Fruit fly (Drosophila melanogaster): ENCODE results near the gene CG13639.

The CG13639 gene

DNA sequence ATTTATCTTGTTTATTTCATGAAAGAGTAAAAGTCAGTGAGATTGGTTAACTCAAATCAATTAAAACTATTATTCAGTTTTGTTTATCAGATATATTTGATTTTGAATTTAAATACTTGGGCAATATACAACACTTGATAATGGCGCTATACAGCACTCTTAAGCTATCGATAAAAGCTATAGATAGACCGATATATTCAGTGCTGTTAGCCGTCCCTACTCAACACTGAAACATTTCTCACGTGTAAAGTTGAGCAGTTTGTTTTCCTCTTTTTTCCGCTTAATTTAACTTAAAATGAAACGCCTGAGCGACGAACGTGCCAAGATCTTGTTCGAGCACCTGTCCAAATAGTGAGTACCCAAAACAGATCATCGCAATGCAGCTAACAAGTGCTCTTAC lies 9.7 kb downstream of the CG13639 start, which contains the start of gene CG7006 (continued):
- peak; percentile 84 for TF ChIP-seq Xbp1 (GFP tag; optimal IDR thresholded peaks at IDR 0.05)
- TF ChIP-seq CG15011 (GFP tag; optimal IDR thresholded peaks at IDR 0.05): peak; percentile 30
- peak; percentile 79 for TF ChIP-seq CG4617 (GFP tag; optimal IDR thresholded peaks at IDR 0.05; ENCODE audit: borderline replicate concordance)
- TF ChIP-seq dan (GFP tag; IDR thresholded peaks at IDR 0.05): no peak
- no peak for TF ChIP-seq CG2889 (GFP tag; IDR thresholded peaks at IDR 0.05)
- no peak for TF ChIP-seq grau (tag; optimal IDR thresholded peaks at IDR 0.05)
- TF ChIP-seq TFAM (GFP tag; optimal IDR thresholded peaks at IDR 0.05): no peak
- TF ChIP-seq CG8388 (GFP tag; optimal IDR thresholded peaks at IDR 0.05): no peak
- TF ChIP-seq wek (GFP tag; optimal IDR thresholded peaks at IDR 0.05): no peak
- peak; percentile 71 for TF ChIP-seq CG4282 (GFP tag; optimal IDR thresholded peaks at IDR 0.05)
- TF ChIP-seq CG13287 (GFP tag; IDR thresholded peaks at IDR 0.05; ENCODE audit: partially characterized antibody): peak; percentile 85
- no peak for TF ChIP-seq kni (GFP tag; optimal IDR thresholded peaks at IDR 0.05)
- no peak for TF ChIP-seq PHDP (tag; optimal IDR thresholded peaks at IDR 0.05)
- peak; percentile 90 for TF ChIP-seq CG13624 (GFP tag; optimal IDR thresholded peaks at IDR 0.05)
- TF ChIP-seq pb (GFP tag; optimal IDR thresholded peaks at IDR 0.05): peak; percentile 44
- no peak for TF ChIP-seq org-1 (GFP tag; optimal IDR thresholded peaks at IDR 0.05)
- TF ChIP-seq row (GFP tag; IDR thresholded peaks at IDR 0.05): peak; percentile 27; the same call in 1 of the 3 replicates
- no peak for TF ChIP-seq corto (GFP tag; optimal IDR thresholded peaks at IDR 0.05)
- no peak for TF ChIP-seq CG7745 (tag; optimal IDR thresholded peaks at IDR 0.05)
- TF ChIP-seq CG15269 (tag; optimal IDR thresholded peaks at IDR 0.05): no peak
- no peak for TF ChIP-seq CG6654 (GFP tag; optimal IDR thresholded peaks at IDR 0.05)
- peak; percentile 62; the same call in 1 of the 2 replicates for TF ChIP-seq klu (GFP tag; IDR thresholded peaks at IDR 0.05)
- peak; percentile 96 for TF ChIP-seq CG3847 (GFP tag; IDR thresholded peaks at IDR 0.05)
- peak; percentile 85 for TF ChIP-seq CG12155 (GFP tag; optimal IDR thresholded peaks at IDR 0.05)
- TF ChIP-seq CG17912 (GFP tag; optimal IDR thresholded peaks at IDR 0.05): no peak
- no peak for TF ChIP-seq CG8924 (tag; optimal IDR thresholded peaks at IDR 0.05)
- peak; percentile 90 for TF ChIP-seq Dbx (GFP tag; IDR thresholded peaks at IDR 0.05)
- peak; percentile 79 for TF ChIP-seq CG11247 (GFP tag; IDR thresholded peaks at IDR 0.05)
- TF ChIP-seq chinmo (GFP tag; IDR thresholded peaks at IDR 0.05; ENCODE audit: partially characterized antibody): no peak; the same call in 3 of the 4 replicates
- TF ChIP-seq CkIIα-i1 (GFP tag; IDR thresholded peaks at IDR 0.05): no peak
- TF ChIP-seq CG3163 (GFP tag; optimal IDR thresholded peaks at IDR 0.05): peak; percentile 59
- no peak for TF ChIP-seq CG5953 (GFP tag; IDR thresholded peaks at IDR 0.05)
- TF ChIP-seq p53 (GFP tag; optimal IDR thresholded peaks at IDR 0.05): peak; percentile 15
- TF ChIP-seq tx (GFP tag; optimal IDR thresholded peaks at IDR 0.05): peak; percentile 75
- no peak for TF ChIP-seq Gsc (GFP tag; IDR thresholded peaks at IDR 0.05)
- no peak for TF ChIP-seq Spps (tag; optimal IDR thresholded peaks at IDR 0.05)
- TF ChIP-seq GATAe (GFP tag; conservative IDR thresholded peaks at IDR 0.05): no peak; the same call in 1 of the 2 replicates
- TF ChIP-seq CG43689 (GFP tag; IDR thresholded peaks at IDR 0.05): no peak
- TF ChIP-seq HLH3B (GFP tag; IDR thresholded peaks at IDR 0.05): peak; percentile 65
- TF ChIP-seq D19A (tag; optimal IDR thresholded peaks at IDR 0.05): no peak
- peak; percentile 84 to 92 for TF ChIP-seq dpn (GFP tag; optimal IDR thresholded peaks at IDR 0.05)
- peak; percentile 13; the same call in 1 of the 2 replicates for TF ChIP-seq Adf1 (GFP tag; IDR thresholded peaks at IDR 0.05)
- no peak for TF ChIP-seq CG8765 (GFP tag; IDR thresholded peaks at IDR 0.05)
- TF ChIP-seq hkb (optimal IDR thresholded peaks at IDR 0.05): no peak
- TF ChIP-seq hkb (GFP tag; IDR thresholded peaks at IDR 0.05): peak; percentile 43; the same call in 1 of the 2 replicates
- peak; percentile 30 for TF ChIP-seq CG1233 (GFP tag; optimal IDR thresholded peaks at IDR 0.05)
- peak; percentile 68 for TF ChIP-seq Fer3 (tag; optimal IDR thresholded peaks at IDR 0.05)
- TF ChIP-seq Sox100B (GFP tag; optimal IDR thresholded peaks at IDR 0.05): no peak
- no peak for TF ChIP-seq danr (GFP tag; IDR thresholded peaks at IDR 0.05)
- no peak for TF ChIP-seq sim (GFP tag; IDR thresholded peaks at IDR 0.05)
- no peak for TF ChIP-seq lola (GFP tag; optimal IDR thresholded peaks at IDR 0.05)
- TF ChIP-seq Drgx (GFP tag; IDR thresholded peaks at IDR 0.05): no peak
